Fruit fly (Drosophila melanogaster): ENCODE data around the gene Lkb1.

Gene Lkb1

DNA sequence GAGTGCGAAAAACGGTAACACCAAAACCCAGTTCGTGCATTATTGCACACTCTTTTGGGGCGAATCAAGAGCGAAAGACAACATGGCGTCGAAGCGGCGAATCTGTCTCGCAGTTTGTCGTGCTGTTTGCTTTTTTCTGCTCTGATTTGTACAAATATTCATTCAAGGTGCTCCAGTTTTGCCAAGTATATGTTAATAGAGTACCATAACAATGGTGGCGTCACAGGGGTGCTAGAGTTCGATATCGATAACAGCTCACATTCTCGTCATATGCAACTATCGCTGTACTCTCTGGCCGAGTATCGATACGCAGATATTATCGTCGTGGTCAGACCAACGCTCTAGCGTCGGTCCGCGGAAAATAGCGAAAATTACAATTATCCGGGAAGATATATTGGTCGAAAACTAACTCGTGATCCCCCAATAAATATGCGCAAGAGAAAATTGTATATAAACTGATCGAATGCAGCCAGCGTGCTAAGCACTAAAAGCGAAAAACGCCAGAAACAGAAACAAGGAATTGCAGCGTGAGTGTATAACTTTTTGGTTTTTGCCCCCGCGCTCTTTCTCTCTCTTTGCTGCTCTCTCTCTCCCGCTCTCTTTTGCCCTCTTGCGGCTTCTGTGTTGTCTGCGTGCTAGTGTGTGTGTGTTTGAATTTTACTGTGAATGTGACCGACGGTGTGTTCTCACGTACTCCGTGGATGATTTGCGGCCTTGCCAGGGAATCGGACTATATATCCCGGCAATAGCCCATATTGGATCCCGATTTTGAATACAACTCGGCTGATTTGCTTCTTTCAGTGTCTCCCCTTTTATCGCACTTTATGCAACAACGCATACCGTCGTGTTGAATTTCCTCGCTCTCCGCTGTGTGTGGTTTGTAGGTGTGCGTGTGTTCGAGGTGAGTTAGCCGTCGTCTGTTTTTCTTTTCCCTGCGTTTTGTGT lies 7.5 kb downstream of the Lkb1 start, which contains the start of gene flfl (continued):
- TF ChIP-seq bsh (GFP tag; optimal IDR thresholded peaks at IDR 0.05) (peak in 1 of 2 experiments; percentile 4), sens-2 (GFP tag; IDR thresholded peaks at IDR 0.05) (no peak), HLH4C (GFP tag; IDR thresholded peaks at IDR 0.05; ENCODE audit: partially characterized antibody) (no peak), CG9817 (tag; optimal IDR thresholded peaks at IDR 0.05) (peak; percentile 26), Jarid2 (GFP tag; optimal IDR thresholded peaks at IDR 0.05) (peak; percentile 31), schlank (tag; optimal IDR thresholded peaks at IDR 0.05) (no peak), sc (optimal IDR thresholded peaks at IDR 0.05) (no peak), sc (GFP tag; optimal IDR thresholded peaks at IDR 0.05) (no peak), sug (tag; optimal IDR thresholded peaks at IDR 0.05) (peak; percentile 61), corto (GFP tag; optimal IDR thresholded peaks at IDR 0.05) (no peak), pho (GFP tag; optimal IDR thresholded peaks at IDR 0.05) (no peak), btn (GFP tag; optimal IDR thresholded peaks at IDR 0.05) (peak; percentile 6), CG3995 (GFP tag; optimal IDR thresholded peaks at IDR 0.05) (peak; percentile 24), fd64A (GFP tag; optimal IDR thresholded peaks at IDR 0.05) (no peak), HmgZ (tag; optimal IDR thresholded peaks at IDR 0.05) (peak; percentile 70), Usf (GFP tag; optimal IDR thresholded peaks at IDR 0.05) (no peak), B-H1 (GFP tag; IDR thresholded peaks at IDR 0.05) (no peak), vfl (GFP tag; optimal IDR thresholded peaks at IDR 0.05) (no peak), CG9797 (GFP tag; optimal IDR thresholded peaks at IDR 0.05) (peak; percentile 54), mirr (GFP tag; optimal IDR thresholded peaks at IDR 0.05) (no peak), slou (GFP tag; optimal IDR thresholded peaks at IDR 0.05) (no peak), hkb (optimal IDR thresholded peaks at IDR 0.05) (no peak), hkb (GFP tag; IDR thresholded peaks at IDR 0.05) (no peak), CG3407 (GFP tag; optimal IDR thresholded peaks at IDR 0.05) (no peak), sd (tag; optimal IDR thresholded peaks at IDR 0.05) (peak; percentile 33), Xrp1 (GFP tag; IDR thresholded peaks at IDR 0.05) (no peak), CG2678 (tag; optimal IDR thresholded peaks at IDR 0.05) (peak; percentile 13), Dbx (GFP tag; IDR thresholded peaks at IDR 0.05) (no peak), dimm (GFP tag; IDR thresholded peaks at IDR 0.05) (no peak), esg (GFP tag; conservative IDR thresholded peaks at IDR 0.05) (no peak), insv (GFP tag; optimal IDR thresholded peaks at IDR 0.05) (no peak), CG6689 (GFP tag; IDR thresholded peaks at IDR 0.05) (no peak), Dek (tag; optimal IDR thresholded peaks at IDR 0.05) (no peak), hbn (GFP tag; IDR thresholded peaks at IDR 0.05; ENCODE audit: partially characterized antibody) (no peak), nerfin-1 (tag; optimal IDR thresholded peaks at IDR 0.05) (peak; percentile 50), CG8089 (GFP tag; optimal IDR thresholded peaks at IDR 0.05) (no peak), kay (GFP tag; optimal IDR thresholded peaks at IDR 0.05) (no peak), z (GFP tag; IDR thresholded peaks at IDR 0.05) (no peak), CG10267 (tag; optimal IDR thresholded peaks at IDR 0.05) (peak; percentile 82), Spps (tag; optimal IDR thresholded peaks at IDR 0.05) (no peak), Ets97D (GFP tag; optimal IDR thresholded peaks at IDR 0.05) (peak; percentile 80), gce (GFP tag; IDR thresholded peaks at IDR 0.05) (no peak), gsb-n (tag; optimal IDR thresholded peaks at IDR 0.05) (no peak), H2.0 (GFP tag; IDR thresholded peaks at IDR 0.05) (no peak), tx (GFP tag; optimal IDR thresholded peaks at IDR 0.05) (no peak), ci (GFP tag; IDR thresholded peaks at IDR 0.05) (no peak), maf-S (GFP tag; optimal IDR thresholded peaks at IDR 0.05) (peak; percentile 24), Oli (tag; optimal IDR thresholded peaks at IDR 0.05) (no peak), chn (GFP tag; optimal IDR thresholded peaks at IDR 0.05) (no peak), gro (GFP tag; optimal IDR thresholded peaks at IDR 0.05) (no peak)

All from whole organism, embryonic.